Worm (Caenorhabditis elegans): Measurements from ENCODE around the gene grl-14.

DNA sequence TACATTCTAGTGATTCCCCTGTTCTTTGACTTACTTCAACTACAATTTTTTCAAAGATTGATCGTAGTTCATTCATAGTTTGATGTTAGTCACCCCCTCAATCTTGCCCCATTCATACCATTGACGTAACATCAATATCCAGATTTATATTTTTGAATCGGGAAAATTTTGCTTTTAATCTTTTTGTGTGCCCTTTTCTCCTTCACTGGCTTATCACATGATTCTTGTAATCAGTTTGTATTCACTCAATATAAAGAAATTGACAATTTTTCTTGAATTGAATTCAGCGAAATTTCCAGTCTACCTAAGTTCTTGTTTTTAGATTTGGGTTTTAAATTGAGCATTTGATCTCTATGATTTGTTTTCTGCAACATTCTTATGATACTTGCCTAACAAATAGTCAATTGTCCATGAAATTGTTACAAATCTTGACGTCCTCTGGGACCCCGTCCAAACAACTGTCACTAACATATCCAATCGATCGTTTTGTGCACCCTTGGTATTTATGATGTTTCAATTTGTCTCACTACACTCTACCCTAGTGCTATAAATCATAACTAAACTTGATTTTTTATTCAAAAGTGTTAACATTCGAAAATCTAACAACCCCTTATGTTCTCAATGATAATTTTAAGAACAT is 45.5 kb upstream of the grl-14 start:
- TF ChIP-seq nhr-11 (tag; optimal IDR thresholded peaks at IDR 0.05): no peak
- TF ChIP-seq duxl-1 (tag; optimal IDR thresholded peaks at IDR 0.05; ENCODE audit: poor library complexity): no peak
- no peak for TF ChIP-seq egl-27 (tag; optimal IDR thresholded peaks at IDR 0.05)
- TF ChIP-seq nhr-77 (tag; optimal IDR thresholded peaks at IDR 0.05): no peak

All from whole organism, L4 larva.